Worm (Caenorhabditis elegans) whole organism, L4 larva: ENCODE results near the gene vab-23.

Experiments
- F10B5.3 ChIP-seq: sonication (generic microtip); optimal IDR thresholded peaks from 2 replicates; lab custom pipeline; 2016; ENCODE audit warnings: mild to moderate bottlenecking, missing genetic modification characterization, missing compliant biosample characterization
- F26F4.8 ChIP-seq: fragments of 200-800 bp; sonication (Bioruptor generic); conservative IDR thresholded peaks from 2 replicates; pipeline ENCODE4 v1.3.6; 2022; ENCODE audit warnings: missing genetic modification characterization, missing compliant biosample characterization
- F37D6.2 ChIP-seq: sonication (generic microtip); optimal IDR thresholded peaks from 2 replicates; lab custom pipeline; 2016; ENCODE audit warnings: mild to moderate bottlenecking, missing genetic modification characterization, missing compliant biosample characterization
- F44E2.7 ChIP-seq: fragments of 200-800 bp; sonication (Bioruptor generic); IDR thresholded peaks from 2 replicates; pipeline ENCODE4 v2.1.2; 2022; ENCODE audit warnings: missing genetic modification characterization, missing compliant biosample characterization
- F49E8.2 ChIP-seq: sonication (generic microtip); optimal IDR thresholded peaks from 2 replicates; lab custom pipeline; 2016; ENCODE audit warnings: missing compliant biosample characterization, mild to moderate bottlenecking, missing genetic modification characterization, borderline replicate concordance
- R02D3.7 ChIP-seq: fragments of 150-350 bp; sonication (generic microtip); optimal IDR thresholded peaks from 3 replicates; lab custom pipeline; 2014; ENCODE audit warnings: missing biosample characterization, missing genetic modification characterization
- T20F7.1 ChIP-seq: fragments of 200-800 bp; sonication (Bioruptor generic); optimal IDR thresholded peaks from 2 replicates; lab custom pipeline; 2018; ENCODE audit warnings: mild to moderate bottlenecking, missing genetic modification characterization, missing compliant biosample characterization
- T26A8.4 ChIP-seq: fragments of 200-800 bp; sonication (Bioruptor generic); IDR thresholded peaks from 2 replicates; pipeline ENCODE4 v1.3.6; 2022; ENCODE audit warnings: missing genetic modification characterization, missing compliant biosample characterization
- Y5F2A.4 ChIP-seq: fragments of 200-800 bp; sonication (Bioruptor generic); optimal IDR thresholded peaks from 2 replicates; lab custom pipeline; 2018; ENCODE audit warnings: mild to moderate bottlenecking, missing genetic modification characterization, missing compliant biosample characterization
- ZK546.5 ChIP-seq, 2 experiments: sonication (generic microtip); optimal IDR thresholded peaks; 2 replicates each; lab custom pipeline; 2017; ENCODE audit warnings: missing biosample characterization in 2 of 2, missing genetic modification characterization in 2 of 2
- ces-1 ChIP-seq: fragments of 150-350 bp; sonication (generic microtip); optimal IDR thresholded peaks from 4 replicates; lab custom pipeline; 2014; ENCODE audit warnings: missing biosample characterization, missing genetic modification reagents, missing genetic modification characterization
- ctbp-1 ChIP-seq: fragments of 200-800 bp; sonication (Bioruptor generic); IDR thresholded peaks from 2 replicates; pipeline ENCODE4 v1.3.6; 2022; ENCODE audit warnings: missing genetic modification reagents, missing genetic modification characterization, missing compliant biosample characterization
- daf-16 ChIP-seq, 3 experiments: sonication (generic microtip); optimal IDR thresholded peaks; 2 replicates each; lab custom pipeline; 2016 to 2017; ENCODE audit warnings: missing genetic modification characterization in 3 of 3, missing genetic modification reagents in 3 of 3, mild to moderate bottlenecking in 2 of 3, missing compliant biosample characterization in 2 of 3, missing biosample characterization in 1 of 3, moderate library complexity in 1 of 3
- daf-8 ChIP-seq: fragments of 200-800 bp; sonication (Bioruptor generic); IDR thresholded peaks from 2 replicates; pipeline ENCODE4 v1.3.6; 2022; ENCODE audit warnings: missing genetic modification characterization, missing compliant biosample characterization
- dmd-8 ChIP-seq: fragments of 200-800 bp; sonication (Bioruptor generic); IDR thresholded peaks from 2 replicates; pipeline ENCODE4 v1.3.6; 2022; ENCODE audit warnings: missing genetic modification characterization, missing compliant biosample characterization
- dmd-9 ChIP-seq: fragments of 200-800 bp; sonication (Bioruptor generic); IDR thresholded peaks from 2 replicates; pipeline ENCODE4 v1.3.6; 2022; ENCODE audit warnings: missing genetic modification reagents, missing genetic modification characterization, missing compliant biosample characterization
- duxl-1 ChIP-seq: sonication (generic microtip); optimal IDR thresholded peaks from 2 replicates; lab custom pipeline; 2016; ENCODE audit warnings: mild to moderate bottlenecking, missing genetic modification characterization, moderate library complexity, missing compliant biosample characterization; ENCODE audit not compliant: poor library complexity
- dve-1 ChIP-seq: sonication (generic microtip); optimal IDR thresholded peaks from 2 replicates; lab custom pipeline; 2017; ENCODE audit warnings: antibody characterized with exemption, mild to moderate bottlenecking, missing genetic modification characterization, missing compliant biosample characterization; ENCODE audit not compliant: insufficient read depth
- gei-8 ChIP-seq: fragments of 200-800 bp; sonication (Bioruptor generic); optimal IDR thresholded peaks from 2 replicates; lab custom pipeline; 2018; ENCODE audit warnings: mild to moderate bottlenecking, missing genetic modification characterization, missing compliant biosample characterization
- hif-1 ChIP-seq, 2 experiments: sonication (generic microtip); optimal IDR thresholded peaks; 2 replicates each; lab custom pipeline; 2016 to 2017; ENCODE audit warnings: missing compliant biosample characterization in 2 of 2, missing genetic modification characterization in 2 of 2, missing genetic modification reagents in 2 of 2, missing genotype in 2 of 2, mild to moderate bottlenecking in 1 of 2
- hlh-30 ChIP-seq: sonication (generic microtip); optimal IDR thresholded peaks from 2 replicates; lab custom pipeline; 2017; ENCODE audit warnings: antibody characterized with exemption, mild to moderate bottlenecking, missing genetic modification characterization, missing compliant biosample characterization; ENCODE audit not compliant: insufficient read depth
- hmg-1.1 ChIP-seq: fragments of 200-800 bp; sonication (Bioruptor generic); IDR thresholded peaks from 2 replicates; pipeline ENCODE4 v1.3.6; 2022; ENCODE audit warnings: missing genetic modification reagents, missing genetic modification characterization, missing compliant biosample characterization
- jun-1 ChIP-seq: fragments of 150-350 bp; optimal IDR thresholded peaks from 2 replicates; lab custom pipeline; 2014; ENCODE audit warnings: missing biosample characterization, missing genetic modification reagents, missing genetic modification characterization
- lin-38 ChIP-seq: fragments of 200-800 bp; sonication (Bioruptor generic); IDR thresholded peaks from 2 replicates; pipeline ENCODE4 v1.3.6; 2022; ENCODE audit warnings: missing genetic modification reagents, missing genetic modification characterization, missing compliant biosample characterization
- lin-39 ChIP-seq: fragments of 150-350 bp; optimal IDR thresholded peaks from 2 replicates; lab custom pipeline; 2014; ENCODE audit warnings: missing biosample characterization, missing genetic modification reagents, missing genetic modification characterization
- lir-3 ChIP-seq: sonication (generic microtip); optimal IDR thresholded peaks from 2 replicates; lab custom pipeline; 2016; ENCODE audit warnings: mild to moderate bottlenecking, missing genetic modification characterization, missing compliant biosample characterization
- madf-5 ChIP-seq, 2 experiments: fragments of 200-800 bp; sonication (Bioruptor generic); IDR thresholded peaks; 2 replicates each; pipeline ENCODE4 v1.3.6; 2022; ENCODE audit warnings: missing compliant biosample characterization in 2 of 2, missing genetic modification characterization in 2 of 2
- mdt-29 ChIP-seq: fragments of 200-800 bp; sonication (Bioruptor generic); IDR thresholded peaks from 2 replicates; pipeline ENCODE4 v1.3.6; 2022; ENCODE audit warnings: missing genetic modification reagents, missing genetic modification characterization, missing compliant biosample characterization
- mxl-2 ChIP-seq: fragments of 200-800 bp; sonication (Bioruptor generic); conservative IDR thresholded peaks from 2 replicates; pipeline ENCODE4 v1.3.6; 2022; ENCODE audit warnings: missing genetic modification reagents, missing genetic modification characterization, missing compliant biosample characterization
- mxl-3 ChIP-seq: fragments of 200-800 bp; sonication (Bioruptor generic); optimal IDR thresholded peaks from 2 replicates; lab custom pipeline; 2018; ENCODE audit warnings: mild to moderate bottlenecking, missing genetic modification characterization, missing compliant biosample characterization
- nhr-10 ChIP-seq: fragments of 150-350 bp; optimal IDR thresholded peaks from 2 replicates; lab custom pipeline; 2014; ENCODE audit warnings: missing biosample characterization, missing genetic modification characterization
- nhr-237 ChIP-seq: sonication (generic microtip); optimal IDR thresholded peaks from 2 replicates; lab custom pipeline; 2017; ENCODE audit warnings: missing biosample characterization, missing genetic modification characterization
- nhr-41 ChIP-seq: fragments of 200-800 bp; sonication (Bioruptor generic); IDR thresholded peaks from 2 replicates; pipeline ENCODE4 v1.3.6; 2022; ENCODE audit warnings: missing genetic modification reagents, missing genetic modification characterization, missing compliant biosample characterization
- nhr-42 ChIP-seq: fragments of 200-800 bp; sonication (Bioruptor generic); IDR thresholded peaks from 2 replicates; pipeline ENCODE4 v1.3.6; 2022; ENCODE audit warnings: missing genetic modification characterization, missing compliant biosample characterization
- pha-4 ChIP-seq, 2 experiments: fragments of 150-350 bp in 1 of 2; fragments of 200-800 bp in 1 of 2; sonication (Bioruptor generic) in 1 of 2; IDR thresholded peaks in 1 of 2; optimal IDR thresholded peaks in 1 of 2; 2 replicates each; pipeline versions ENCODE4 v1.3.6 to Lab custom; 2014 to 2022; ENCODE audit warnings: missing genetic modification characterization in 2 of 2, missing genetic modification reagents in 2 of 2, missing biosample characterization in 1 of 2, missing compliant biosample characterization in 1 of 2
- php-3 ChIP-seq: fragments of 200-800 bp; sonication (Bioruptor generic); IDR thresholded peaks from 2 replicates; pipeline ENCODE4 v1.3.6; 2022; ENCODE audit warnings: missing genetic modification reagents, missing genetic modification characterization, missing compliant biosample characterization
- pqm-1 ChIP-seq: sonication (generic microtip); optimal IDR thresholded peaks from 2 replicates; lab custom pipeline; 2017; ENCODE audit warnings: missing biosample characterization, missing genetic modification characterization
- sdz-12 ChIP-seq: fragments of 200-800 bp; sonication (Bioruptor generic); optimal IDR thresholded peaks from 2 replicates; lab custom pipeline; 2018; ENCODE audit warnings: mild to moderate bottlenecking, missing genetic modification characterization, missing compliant biosample characterization
- set-16 ChIP-seq: fragments of 200-800 bp; sonication (Bioruptor generic); IDR thresholded peaks from 2 replicates; pipeline ENCODE4 v1.3.6; 2022; ENCODE audit warnings: missing genetic modification reagents, missing genetic modification characterization, missing compliant biosample characterization
- skn-1 ChIP-seq: fragments of 150-350 bp; optimal IDR thresholded peaks from 2 replicates; lab custom pipeline; 2014; ENCODE audit warnings: missing biosample characterization, missing genetic modification characterization
- snpc-4 ChIP-seq: fragments of 150-350 bp; optimal IDR thresholded peaks from 2 replicates; lab custom pipeline; 2014; ENCODE audit warnings: missing biosample characterization, missing genetic modification characterization
- spr-3 ChIP-seq: fragments of 200-800 bp; sonication (Bioruptor generic); optimal IDR thresholded peaks from 2 replicates; lab custom pipeline; 2018; ENCODE audit warnings: mild to moderate bottlenecking, missing genetic modification characterization, missing compliant biosample characterization
- tag-97 ChIP-seq: fragments of 200-800 bp; sonication (Bioruptor generic); IDR thresholded peaks from 2 replicates; pipeline ENCODE4 v1.3.6; 2022; ENCODE audit warnings: missing genetic modification characterization, missing compliant biosample characterization
- tra-1 ChIP-seq: fragments of 200-800 bp; sonication (Bioruptor generic); IDR thresholded peaks from 2 replicates; pipeline ENCODE4 v1.3.6; 2022; ENCODE audit warnings: missing genetic modification reagents, missing genetic modification characterization, missing compliant biosample characterization
- unc-130 ChIP-seq: sonication (generic microtip); optimal IDR thresholded peaks from 2 replicates; lab custom pipeline; 2016; ENCODE audit warnings: missing genetic modification reagents, missing genetic modification characterization, missing compliant biosample characterization
- unc-39 ChIP-seq: sonication (generic microtip); optimal IDR thresholded peaks from 2 replicates; lab custom pipeline; 2017; ENCODE audit warnings: missing biosample characterization, missing genetic modification characterization
- zfp-2 ChIP-seq: sonication (generic microtip); optimal IDR thresholded peaks from 2 replicates; lab custom pipeline; 2016; ENCODE audit warnings: mild to moderate bottlenecking, missing genetic modification characterization, missing compliant biosample characterization
- zfp-3 ChIP-seq: fragments of 200-800 bp; sonication (Bioruptor generic); conservative IDR thresholded peaks from 2 replicates; pipeline ENCODE4 v1.3.6; 2022; ENCODE audit warnings: missing genetic modification reagents, missing genetic modification characterization, missing compliant biosample characterization
- ztf-7 ChIP-seq: fragments of 150-350 bp; optimal IDR thresholded peaks from 2 replicates; lab custom pipeline; 2014; ENCODE audit warnings: missing biosample characterization, missing genetic modification characterization

vab-23 gene

ce11 chrII:11874674-11875198 is 26.3 kb downstream of the vab-23 start, which contains the start of the genes npp-3 and top-2:
TSS of gene npp-3 (minus strand) at chrII:11874788.
TSS of gene top-2 (plus strand) at chrII:11875148.
- no peak; the same call in 1 of the 2 replicates for TF ChIP-seq pha-4 (GFP tag; IDR thresholded peaks at IDR 0.05; lab: Robert Waterston, UW)
- TF ChIP-seq pha-4 (tag; optimal IDR thresholded peaks at IDR 0.05; lab: Kevin White, UChicago), result peak; percentile 35
- TF ChIP-seq mxl-3 (GFP tag; lab: Kevin White, UChicago), result peak; percentile 3
- TF ChIP-seq nhr-10, result no peak
- peak; percentile 46; the same call in 1 of the 2 replicates for TF ChIP-seq zfp-3
- TF ChIP-seq F44E2.7 (GFP tag; lab: Robert Waterston, UW), result no peak
- peak; percentile 87 for TF ChIP-seq ctbp-1
- TF ChIP-seq pqm-1 (tag; lab: Kevin White, UChicago), result no peak
- TF ChIP-seq T26A8.4 (GFP tag; lab: Robert Waterston, UW), result peak; percentile 89
- peak; percentile 63 for TF ChIP-seq spr-3 (GFP tag; lab: Kevin White, UChicago)
- TF ChIP-seq dmd-9 (GFP tag; lab: Robert Waterston, UW), result peak; percentile 83
- TF ChIP-seq F10B5.3 (tag; lab: Kevin White, UChicago), result peak; percentile 76
- TF ChIP-seq lin-39 (tag; lab: Kevin White, UChicago), result no peak
- TF ChIP-seq unc-130, result peak; percentile 95
- TF ChIP-seq tag-97 (GFP tag; lab: Robert Waterston, UW), result no peak
- TF ChIP-seq Y5F2A.4 (GFP tag; lab: Kevin White, UChicago), result no peak
- TF ChIP-seq set-16 (GFP tag; lab: Robert Waterston, UW), result peak; percentile 48; the same call in 1 of the 2 replicates
- no peak for TF ChIP-seq ztf-7 (tag; lab: Kevin White, UChicago)
- TF ChIP-seq lir-3, result peak; percentile 57
- TF ChIP-seq nhr-237 (tag; lab: Kevin White, UChicago), result no peak
- TF ChIP-seq mxl-2 (GFP tag; lab: Robert Waterston, UW), result no peak
- peak; percentile 84 for TF ChIP-seq mdt-29 (GFP tag; lab: Robert Waterston, UW)
- peak; percentile 75 for TF ChIP-seq jun-1 (tag; lab: Kevin White, UChicago)
- peak; percentile 93 for TF ChIP-seq dve-1 (tag; lab: Kevin White, UChicago)
- peak; percentile 79; the same call in 1 of the 2 replicates for TF ChIP-seq tra-1 (GFP tag; lab: Robert Waterston, UW)
- TF ChIP-seq hlh-30, result peak; percentile 93
- peak in 1 of 2 experiments; percentile 4 for TF ChIP-seq ZK546.5 (tag; optimal IDR thresholded peaks at IDR 0.05; lab: Kevin White, UChicago)
- no peak for TF ChIP-seq nhr-41 (GFP tag; lab: Robert Waterston, UW)
- no peak for TF ChIP-seq snpc-4
- no peak for TF ChIP-seq unc-39 (tag; lab: Kevin White, UChicago)
- no peak for TF ChIP-seq daf-8 (GFP tag; lab: Robert Waterston, UW)
- TF ChIP-seq php-3 (GFP tag; lab: Robert Waterston, UW), result 0 out of 2 replicates have a peak, but pooled peaks have one; percentile 10
- TF ChIP-seq sdz-12 (GFP tag; lab: Kevin White, UChicago), result no peak
- peak in 1 of 2 experiments; percentile 80 for TF ChIP-seq daf-16 (GFP tag; optimal IDR thresholded peaks at IDR 0.05; lab: Kevin White, UChicago)
- peak; percentile 77 for TF ChIP-seq daf-16 (tag; optimal IDR thresholded peaks at IDR 0.05; lab: Kevin White, UChicago)
- peak; percentile 41 to 87 for TF ChIP-seq hif-1 (tag; optimal IDR thresholded peaks at IDR 0.05; lab: Kevin White, UChicago)
- peak; percentile 47 for TF ChIP-seq R02D3.7 (tag; lab: Kevin White, UChicago)
- no peak for TF ChIP-seq T20F7.1
- peak; percentile 74; the same call in 1 of the 2 replicates for TF ChIP-seq nhr-42 (GFP tag; lab: Robert Waterston, UW)
- no peak for TF ChIP-seq ces-1 (GFP tag; lab: Kevin White, UChicago)
- TF ChIP-seq madf-5 (GFP tag; IDR thresholded peaks at IDR 0.05; lab: Robert Waterston, UW), result no peak
- peak; percentile 93 for TF ChIP-seq F37D6.2 (tag; lab: Kevin White, UChicago)
- TF ChIP-seq F49E8.2 (tag; lab: Kevin White, UChicago), result peak; percentile 89
- peak; percentile 94 for TF ChIP-seq hmg-1.1 (GFP tag; lab: Robert Waterston, UW)
- no peak for TF ChIP-seq skn-1
- peak; percentile 85 for TF ChIP-seq duxl-1
- TF ChIP-seq zfp-2 (tag; lab: Kevin White, UChicago), result peak; percentile 81
- TF ChIP-seq gei-8, result no peak
- no peak for TF ChIP-seq F26F4.8 (GFP tag; lab: Robert Waterston, UW)
- peak; percentile 93 for TF ChIP-seq lin-38 (GFP tag; lab: Robert Waterston, UW)
- TF ChIP-seq dmd-8, result no peak
